Worm (Caenorhabditis elegans) whole organism, L4/young adult: ENCODE measurements around the gene irld-44.

ENCODE experiments used
- W03F9.2 ChIP-seq: fragments of 150-350 bp; optimal IDR thresholded peaks from 2 replicates; lab custom pipeline; 2014; ENCODE audit warnings: missing biosample characterization, missing genetic modification characterization
- dao-5 ChIP-seq: sonication (generic microtip); optimal IDR thresholded peaks from 2 replicates; lab custom pipeline; 2016; ENCODE audit warnings: missing genotype, missing genetic modification characterization, moderate library complexity, missing compliant biosample characterization
- him-1 ChIP-seq: sonication (generic microtip); optimal IDR thresholded peaks from 2 replicates; lab custom pipeline; 2016; ENCODE audit warnings: missing genotype, missing genetic modification reagents, missing genetic modification characterization, missing compliant biosample characterization

DNA sequence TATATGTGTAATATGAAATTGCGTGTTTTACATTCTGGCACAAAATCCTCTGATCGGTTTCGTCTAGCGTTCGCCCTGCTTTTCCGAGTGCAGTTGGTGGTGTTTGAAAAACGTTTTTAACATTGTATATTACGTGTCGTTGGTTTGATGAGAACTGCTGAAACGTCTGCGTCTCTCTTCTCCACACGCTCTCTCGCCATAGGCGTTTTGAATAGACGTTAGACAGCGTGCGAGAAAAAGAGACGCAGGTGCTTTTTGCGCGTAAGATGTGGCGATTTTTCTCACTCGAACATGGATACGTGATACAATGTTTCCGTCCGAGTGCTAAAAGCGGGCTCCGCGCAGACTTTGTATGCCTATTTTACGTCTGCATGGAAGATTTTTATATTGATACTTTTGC lies 30.6 kb upstream of the irld-44 start:
- TF ChIP-seq dao-5 (tag; lab: Kevin White, UChicago): no peak
- TF ChIP-seq W03F9.2: no peak
- TF ChIP-seq him-1 (tag; lab: Kevin White, UChicago): no peak
